Worm (Caenorhabditis elegans) whole organism, dauer: ENCODE data around the gene T01H3.2.

ENCODE experiments used
- unc-62 ChIP-seq: sonication (generic microtip); optimal IDR thresholded peaks from 2 replicates; lab custom pipeline; 2017; ENCODE audit warnings: missing biosample characterization, missing genetic modification reagents, missing genetic modification characterization

Gene T01H3.2

DNA sequence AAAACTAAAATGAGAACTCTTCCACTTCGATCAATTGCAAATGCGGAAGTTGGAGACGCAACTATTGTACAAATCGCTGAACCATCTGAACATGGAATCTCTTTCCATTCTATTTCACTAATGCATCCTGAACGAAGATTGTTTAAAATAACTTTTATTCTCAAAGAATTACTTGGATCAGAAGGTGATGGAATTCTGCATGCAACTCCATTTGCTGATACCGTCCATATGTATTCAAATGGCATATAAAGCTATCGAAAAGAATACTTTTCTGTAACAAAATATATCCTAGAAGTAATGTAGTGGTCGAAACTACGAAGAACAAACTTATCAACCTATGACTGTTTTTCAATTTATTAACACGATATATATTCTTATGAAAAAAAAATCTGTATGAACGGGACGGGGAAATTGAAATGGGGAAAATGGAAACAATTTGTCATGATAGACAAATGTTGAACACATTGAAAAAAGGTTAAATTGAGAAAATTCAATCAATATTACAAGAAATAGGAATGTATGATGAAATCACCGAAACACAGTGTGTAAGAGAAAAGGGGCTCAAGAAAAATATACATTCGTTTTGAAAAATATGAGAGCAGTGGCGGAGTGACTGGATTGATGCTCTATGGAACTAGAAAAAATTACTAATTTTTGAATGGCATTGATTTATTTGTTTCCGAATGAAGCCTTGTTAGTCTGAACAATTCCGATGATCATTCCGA is at the start of gene T01H3.2:
T01H3.2 (minus strand) TSS at position 251 of the 725 bp plus-strand sequence.
- TF ChIP-seq unc-62 (GFP tag; lab: Kevin White, UChicago): no peak

DNA sequence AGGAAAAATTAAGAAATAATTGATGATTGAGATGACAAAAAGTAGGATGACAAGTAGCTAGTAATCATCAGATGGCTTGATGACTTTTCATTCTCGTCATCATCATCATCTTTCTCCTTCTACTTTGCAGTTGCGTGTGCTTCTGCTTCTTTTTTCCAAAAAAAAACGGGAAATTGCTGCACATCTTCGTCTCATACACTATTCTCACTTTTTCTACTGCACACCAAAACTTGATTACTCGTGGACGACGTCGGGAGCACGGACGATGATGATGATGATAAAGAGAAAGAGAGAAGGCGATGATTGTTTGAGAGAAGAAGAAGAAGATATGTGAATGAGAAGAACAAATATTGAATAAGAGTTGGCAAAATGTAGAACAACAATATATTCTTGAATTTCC is 43.4 kb upstream of the T01H3.2 start:
- TF ChIP-seq unc-62 (GFP tag; lab: Kevin White, UChicago): no peak

DNA sequence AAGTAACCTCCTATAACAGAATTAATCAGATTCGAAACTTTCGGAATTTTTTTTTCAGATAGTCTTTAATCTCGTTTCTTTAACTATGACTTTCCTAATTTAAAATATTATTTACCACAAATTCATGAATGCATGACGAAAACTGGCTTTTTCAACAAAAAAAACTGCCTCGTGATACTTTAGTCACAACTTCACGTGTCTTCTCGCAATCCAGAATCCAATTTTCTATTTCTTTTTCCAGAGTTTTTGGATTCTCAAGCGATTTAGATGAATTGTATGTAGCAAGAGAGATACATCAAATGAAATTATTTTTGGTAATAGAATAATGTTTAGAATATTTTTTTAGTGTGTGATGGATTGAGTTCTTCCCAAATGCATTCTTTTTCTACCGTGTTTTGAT is 42.4 kb upstream of the T01H3.2 start:
- TF ChIP-seq unc-62 (GFP tag; lab: Kevin White, UChicago): no peak

DNA sequence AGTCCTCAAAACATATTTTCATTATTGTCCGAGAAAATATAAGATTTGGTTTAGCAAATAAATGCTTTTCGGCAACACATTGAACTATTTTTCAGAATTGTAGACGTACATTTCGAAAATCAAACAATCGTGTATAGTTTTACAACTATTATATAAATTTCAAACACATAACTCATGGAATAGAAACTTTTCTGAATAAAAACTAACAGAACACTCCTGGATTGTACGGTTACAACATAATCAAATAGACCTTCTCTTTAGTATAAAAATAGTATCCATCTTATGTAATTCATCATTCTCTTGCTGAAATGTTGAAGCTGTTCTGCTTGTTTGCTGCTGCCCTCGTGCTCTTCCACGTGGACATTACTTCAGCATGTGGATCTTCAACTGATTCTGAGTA is 33.2 kb upstream of the T01H3.2 start, which contains the start of gene ZK675.4:
ZK675.4 (plus strand) TSS at position 301 of the 400 bp plus-strand sequence.
- no peak for TF ChIP-seq unc-62 (GFP tag; lab: Kevin White, UChicago)

DNA sequence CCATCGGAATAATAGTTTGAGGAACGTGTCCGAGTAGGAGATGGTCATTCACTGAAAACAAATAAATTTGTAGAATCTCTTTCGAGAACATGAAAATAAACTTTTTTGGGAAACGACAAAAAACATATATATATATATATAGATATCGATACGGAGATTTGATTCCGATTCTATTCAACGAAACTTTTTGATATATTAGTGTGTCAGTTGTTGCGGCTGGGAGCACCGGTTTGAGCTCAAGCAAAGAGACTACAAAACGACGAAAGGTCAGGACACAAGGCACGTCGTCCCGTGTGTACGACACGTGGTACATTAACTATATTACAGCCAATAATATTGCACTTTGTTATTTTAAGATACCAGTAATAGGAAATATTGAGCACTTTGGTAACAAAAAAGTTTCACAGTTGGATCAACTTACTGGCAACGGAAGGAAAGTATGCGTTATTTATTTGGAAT is 29.8 kb upstream of the T01H3.2 start, which contains the start of gene best-23:
best-23 (minus strand) TSS at position 51 of the 459 bp plus-strand sequence.
- TF ChIP-seq unc-62 (GFP tag; lab: Kevin White, UChicago): no peak

DNA sequence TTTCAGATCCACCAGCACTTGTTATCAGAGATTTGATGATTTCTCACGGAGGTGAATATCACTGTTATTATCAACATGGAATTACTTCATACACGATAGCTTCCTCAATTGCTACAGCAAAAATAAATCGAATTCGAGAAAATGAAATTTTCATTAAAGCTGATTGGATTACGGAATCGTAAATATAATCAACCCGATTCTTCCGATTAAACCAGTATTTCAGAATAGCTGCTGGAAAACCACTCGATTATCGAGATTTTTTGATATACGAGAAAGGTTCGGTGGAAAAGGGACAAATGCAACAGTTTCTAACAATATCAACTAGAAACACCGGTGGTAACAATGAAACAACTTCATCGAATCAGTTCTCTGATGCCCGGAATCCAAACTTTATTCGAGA is 24.2 kb upstream of the T01H3.2 start:
- no peak for TF ChIP-seq unc-62 (GFP tag; lab: Kevin White, UChicago)

DNA sequence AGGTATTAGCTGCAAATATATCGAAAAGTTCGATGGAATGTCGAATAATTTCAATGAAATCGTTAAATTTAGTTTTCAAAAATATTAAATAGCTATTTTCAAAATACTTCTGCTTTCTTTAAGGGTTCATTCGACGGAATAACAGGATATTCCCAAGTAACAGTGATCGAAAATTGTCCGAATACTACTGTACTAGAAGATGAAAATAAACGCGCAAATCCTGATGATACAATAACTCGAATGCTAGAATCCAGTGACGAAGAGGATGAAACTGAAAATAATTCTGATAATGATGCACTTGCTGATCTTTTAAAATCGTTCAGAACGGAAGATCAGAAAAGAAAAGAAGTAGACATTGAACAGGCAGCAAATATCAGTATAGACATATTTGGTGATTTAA is 23.0 kb upstream of the T01H3.2 start:
- no peak for TF ChIP-seq unc-62 (GFP tag; lab: Kevin White, UChicago)

DNA sequence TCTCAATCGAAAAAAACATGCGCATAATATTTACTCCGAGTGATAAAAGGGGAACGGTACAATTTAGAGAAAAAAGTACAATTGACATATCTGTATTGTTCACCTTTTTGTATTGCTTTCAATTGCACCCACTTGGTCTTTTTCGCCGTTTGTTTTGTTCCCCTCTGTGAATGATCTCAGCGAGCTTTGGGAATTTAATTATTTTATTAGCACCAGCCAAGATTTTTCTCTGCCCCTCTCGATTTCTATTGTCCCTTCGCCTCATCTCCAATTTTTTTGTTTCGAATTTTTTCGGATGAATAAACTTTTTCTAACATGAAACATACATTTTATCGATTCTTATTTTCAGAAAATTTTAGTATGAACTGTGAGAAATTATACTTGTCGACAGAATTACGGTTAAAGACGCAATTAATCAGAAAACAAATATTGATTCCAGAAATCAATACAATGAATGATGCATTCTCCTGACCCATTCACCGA is 22.4 kb upstream of the T01H3.2 start, which contains the start of gene rev-1:
rev-1 (plus strand) TSS at position 433 of the 483 bp plus-strand sequence.
- TF ChIP-seq unc-62 (GFP tag; lab: Kevin White, UChicago): no peak

DNA sequence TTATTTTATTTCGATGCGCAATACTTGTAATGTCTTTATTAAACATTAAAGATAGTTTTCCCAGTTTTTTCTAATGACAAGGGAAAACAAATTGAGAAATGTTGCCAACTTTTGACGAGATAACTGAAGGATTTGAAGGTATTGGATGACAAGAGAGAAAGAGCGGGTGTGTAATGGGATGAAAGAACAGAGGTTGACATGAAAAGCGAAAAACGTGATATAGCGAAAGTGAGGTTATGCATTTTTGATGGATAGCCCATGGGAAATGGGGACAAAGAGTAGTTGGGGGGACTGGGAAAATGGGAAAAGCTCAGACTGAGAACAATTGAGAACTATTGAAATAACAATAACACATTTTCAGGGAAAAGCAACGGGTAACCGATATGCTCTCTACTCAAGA is 17.4 kb upstream of the T01H3.2 start:
- TF ChIP-seq unc-62 (GFP tag; lab: Kevin White, UChicago): no peak

DNA sequence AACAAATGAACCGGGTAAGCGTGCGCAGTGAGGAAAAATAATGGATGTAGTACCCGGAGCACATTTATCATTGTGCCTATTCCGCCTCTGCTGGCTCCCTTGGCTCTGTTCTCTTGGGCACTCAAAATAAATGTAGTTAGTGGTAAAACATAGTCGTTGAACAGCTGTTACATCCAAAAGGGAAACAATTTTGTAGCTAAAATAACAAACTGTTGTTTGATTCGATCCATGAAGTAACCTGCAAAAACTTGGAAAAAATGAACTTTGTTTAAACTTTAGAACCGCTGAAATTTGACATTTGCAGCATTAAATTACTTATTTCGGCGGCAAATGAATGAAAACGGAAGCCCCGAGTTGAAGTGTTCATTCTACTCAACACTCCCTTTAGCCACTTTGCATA is 15.9 kb upstream of the T01H3.2 start:
- no peak for TF ChIP-seq unc-62 (GFP tag; lab: Kevin White, UChicago)

DNA sequence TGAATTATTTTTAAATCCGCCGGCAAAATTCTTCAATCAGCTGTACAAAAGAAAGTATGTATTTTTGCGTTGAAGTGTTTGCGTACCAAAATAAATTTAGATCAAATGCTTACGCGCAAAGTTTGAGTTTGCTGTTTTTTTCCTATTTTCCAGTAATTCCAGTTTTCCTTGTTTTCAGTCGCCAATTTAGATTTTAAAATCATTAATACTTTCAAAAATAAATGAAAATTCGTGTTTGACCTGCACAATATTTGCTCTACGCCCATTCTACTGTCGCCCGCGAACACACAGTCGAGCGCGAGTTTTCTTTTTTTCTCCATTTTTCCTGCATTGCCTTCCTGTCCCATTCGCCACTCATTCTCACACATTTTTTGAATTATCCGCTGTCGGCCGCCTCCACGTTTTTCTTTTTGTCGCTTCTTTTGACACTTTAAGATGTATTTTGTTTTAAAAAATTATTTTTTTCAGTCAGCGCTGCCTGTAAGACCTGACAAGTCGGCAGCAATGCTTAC is 15.0 kb upstream of the T01H3.2 start, which contains the start of gene ptc-1:
ptc-1 (plus strand) TSS at position 462 of the 512 bp plus-strand sequence.
- no peak for TF ChIP-seq unc-62 (GFP tag; lab: Kevin White, UChicago)

DNA sequence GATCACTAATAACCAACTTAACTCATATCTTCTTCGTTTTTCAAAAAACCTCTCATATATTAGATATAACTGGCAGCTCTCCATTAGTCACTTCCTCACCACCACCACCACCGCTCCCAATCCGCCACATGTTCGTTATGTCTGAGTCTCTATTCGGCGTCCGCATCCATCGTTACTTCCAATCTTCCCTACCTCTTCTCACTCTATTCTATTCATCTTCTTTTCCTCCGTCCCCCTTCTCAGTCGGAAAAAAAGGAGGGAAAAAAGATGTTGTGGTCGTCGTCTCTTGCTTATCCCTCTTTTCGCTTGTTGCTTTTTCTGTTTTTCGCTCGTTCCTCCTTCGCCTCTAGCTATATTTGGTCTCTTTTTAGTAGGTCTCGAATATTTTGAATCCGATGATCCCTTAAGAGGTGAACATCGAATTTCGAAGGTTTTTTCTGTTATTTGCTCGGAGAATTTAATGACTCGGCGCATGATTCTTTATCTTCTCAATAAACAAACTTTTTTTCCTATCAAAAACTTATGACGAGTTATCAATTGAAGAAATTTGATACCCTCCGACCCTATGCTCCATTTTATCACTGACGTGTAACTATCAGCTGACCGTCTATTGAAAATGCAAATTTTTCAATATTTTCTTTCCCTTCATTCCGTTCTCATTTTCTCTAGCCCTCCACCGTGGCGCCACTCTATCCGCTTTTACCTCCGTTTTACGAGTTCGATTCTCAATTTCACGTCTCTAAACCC is 14.2 kb upstream of the T01H3.2 start:
- no peak for TF ChIP-seq unc-62 (GFP tag; lab: Kevin White, UChicago)

DNA sequence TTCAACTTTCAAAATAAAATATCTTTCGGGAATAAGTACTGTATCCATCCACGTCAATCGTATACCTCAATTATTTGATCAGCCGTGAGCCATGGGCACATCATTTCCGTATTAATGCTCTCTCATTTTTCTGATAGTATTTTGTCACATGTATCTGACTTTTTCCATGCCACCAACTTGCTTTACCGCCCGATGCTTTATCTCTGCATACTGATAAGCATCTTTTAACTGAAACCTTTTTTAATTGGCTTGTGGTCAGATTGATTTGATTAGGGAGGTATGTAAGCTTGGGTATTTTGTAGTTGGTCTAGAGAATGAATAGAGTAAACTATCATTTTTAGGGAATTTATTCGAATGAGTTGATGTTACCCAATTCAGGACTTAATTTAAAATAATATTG is 11.5 kb upstream of the T01H3.2 start:
- TF ChIP-seq unc-62 (GFP tag; lab: Kevin White, UChicago): no peak

DNA sequence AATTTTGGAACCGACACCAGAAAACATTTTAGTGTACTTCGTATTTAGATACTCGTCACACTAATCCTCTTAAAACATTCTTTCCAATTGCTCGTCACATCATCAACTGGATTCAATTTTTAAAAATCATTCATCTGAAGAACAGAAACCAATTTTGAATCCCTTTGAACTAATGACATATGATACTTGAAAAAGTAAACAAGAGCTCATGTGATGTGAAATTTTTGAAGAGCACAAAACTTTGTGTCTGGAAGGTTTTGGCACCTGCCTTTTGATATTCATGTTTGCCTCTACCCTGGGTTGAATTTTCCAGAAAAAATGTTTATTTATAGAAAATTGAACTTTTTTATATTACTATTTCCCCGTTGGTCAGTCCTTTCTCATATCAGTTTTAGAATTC is 11.0 kb upstream of the T01H3.2 start:
- no peak for TF ChIP-seq unc-62 (GFP tag; lab: Kevin White, UChicago)

DNA sequence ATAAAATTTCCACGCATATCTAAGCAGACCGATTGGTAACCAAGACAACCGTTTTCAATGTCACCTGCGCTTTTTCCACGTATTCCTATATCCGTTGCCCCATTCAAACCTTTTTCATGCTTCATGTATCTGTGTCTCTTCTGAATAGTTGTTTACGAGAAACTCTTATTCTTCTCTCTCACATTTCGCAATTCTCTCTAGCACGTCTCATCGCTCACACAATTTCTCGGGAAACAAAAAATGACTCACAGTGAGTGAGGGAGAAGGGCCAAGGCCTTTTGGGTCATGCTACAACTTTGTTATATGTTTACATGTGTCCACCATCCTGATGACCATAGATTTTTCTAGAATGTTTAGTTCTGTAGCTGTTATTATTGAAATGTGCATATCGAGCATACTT is 9.5 kb upstream of the T01H3.2 start:
- no peak for TF ChIP-seq unc-62 (GFP tag; lab: Kevin White, UChicago)

DNA sequence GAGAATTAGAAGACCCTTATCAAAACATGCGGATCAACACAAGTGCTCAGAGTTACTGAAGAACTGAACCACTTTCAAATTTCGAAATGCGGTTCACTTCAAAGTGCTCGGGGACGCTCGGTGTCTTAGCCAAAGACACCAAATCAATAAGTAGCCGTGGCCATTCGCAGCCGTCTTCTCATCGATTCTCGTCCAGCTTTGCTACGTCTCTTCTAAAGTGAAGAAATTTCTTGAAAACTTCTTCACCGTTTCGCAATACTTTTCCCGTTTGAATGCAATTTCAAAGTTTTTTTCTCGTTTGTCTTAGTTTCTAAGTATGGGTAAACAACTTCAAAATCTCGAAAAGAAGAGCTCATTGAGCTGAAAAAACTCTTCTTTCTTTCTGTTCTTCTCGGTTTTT is 7.1 kb upstream of the T01H3.2 start:
- no peak for TF ChIP-seq unc-62 (GFP tag; lab: Kevin White, UChicago)
